Worm (Caenorhabditis elegans) whole organism, L2 larva: ENCODE measurements around the gene K09D9.14.

Experiments used
- C34F6.9 ChIP-seq: fragments of 150-350 bp; optimal IDR thresholded peaks from 2 replicates; lab custom pipeline; 2014; ENCODE audit warnings: missing biosample characterization, missing genetic modification characterization
- F13H6.1 ChIP-seq: sonication (generic microtip); optimal IDR thresholded peaks from 2 replicates; lab custom pipeline; 2016; ENCODE audit warnings: missing genetic modification characterization, missing compliant biosample characterization
- blmp-1 ChIP-seq: sonication (generic microtip); optimal IDR thresholded peaks from 2 replicates; lab custom pipeline; 2017; ENCODE audit warnings: missing genetic modification characterization, mild to moderate bottlenecking, missing compliant biosample characterization, antibody characterized with exemption, moderate library complexity; ENCODE audit not compliant: insufficient read depth
- dmd-4 ChIP-seq: sonication (generic microtip); optimal IDR thresholded peaks from 2 replicates; lab custom pipeline; 2017; ENCODE audit warnings: missing biosample characterization, missing genetic modification characterization
- gmeb-1 ChIP-seq: fragments of 150-350 bp; optimal IDR thresholded peaks from 2 replicates; lab custom pipeline; 2014; ENCODE audit warnings: missing biosample characterization, missing genetic modification characterization
- mab-5 ChIP-seq: fragments of 150-350 bp; optimal IDR thresholded peaks from 2 replicates; lab custom pipeline; 2014; ENCODE audit warnings: missing biosample characterization, missing genetic modification characterization
- nhr-21 ChIP-seq: fragments of 150-350 bp; optimal IDR thresholded peaks from 2 replicates; lab custom pipeline; 2014; ENCODE audit warnings: missing biosample characterization, missing genetic modification characterization
- nhr-25 ChIP-seq: fragments of 150-350 bp; sonication (generic microtip); optimal IDR thresholded peaks from 3 replicates; lab custom pipeline; 2014; ENCODE audit warnings: missing biosample characterization, missing genetic modification characterization
- nhr-77 ChIP-seq: fragments of 150-350 bp; optimal IDR thresholded peaks from 2 replicates; lab custom pipeline; 2014; ENCODE audit warnings: missing biosample characterization, missing genetic modification characterization
- unc-62 ChIP-seq: fragments of 150-350 bp; optimal IDR thresholded peaks from 2 replicates; lab custom pipeline; 2014; ENCODE audit warnings: missing biosample characterization, missing genetic modification reagents, missing genetic modification characterization
- zag-1 ChIP-seq: fragments of 150-350 bp; optimal IDR thresholded peaks from 2 replicates; lab custom pipeline; 2014; ENCODE audit warnings: missing biosample characterization, missing genetic modification characterization

DNA sequence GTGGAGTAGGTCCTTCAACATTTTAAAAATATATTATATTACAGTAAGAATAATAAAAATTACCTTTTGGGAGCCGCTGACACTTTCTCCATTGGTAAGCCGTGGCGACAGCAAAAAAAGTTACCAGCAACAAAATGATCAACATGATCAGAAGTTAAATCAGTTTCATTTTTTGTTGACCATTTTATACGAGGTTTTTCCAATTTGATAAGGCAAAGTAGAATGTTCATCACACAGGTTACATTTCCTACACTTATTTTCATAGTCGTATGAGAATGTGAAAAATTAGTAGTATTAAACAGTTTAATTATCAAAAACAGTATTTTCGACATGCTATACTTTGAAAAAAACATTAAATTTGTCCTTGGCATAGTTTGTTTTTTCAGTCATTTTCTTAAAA, 48.8 kb downstream of the K09D9.14 start, which contains the start of gene cyp-34A10:
- no peak for TF ChIP-seq dmd-4 (tag; lab: Kevin White, UChicago)
- TF ChIP-seq unc-62 (GFP tag; lab: Kevin White, UChicago) = no peak
- no peak for TF ChIP-seq mab-5 (tag; lab: Kevin White, UChicago)
- no peak for TF ChIP-seq blmp-1 (tag; lab: Kevin White, UChicago)
- TF ChIP-seq zag-1 (tag; lab: Kevin White, UChicago) = no peak
- no peak for TF ChIP-seq F13H6.1 (tag; lab: Kevin White, UChicago)
- TF ChIP-seq nhr-21 (tag; lab: Kevin White, UChicago) = no peak
- no peak for TF ChIP-seq gmeb-1 (tag; lab: Kevin White, UChicago)
- TF ChIP-seq nhr-25 (tag; lab: Kevin White, UChicago) = no peak
- TF ChIP-seq nhr-77 (tag; lab: Kevin White, UChicago) = no peak
- no peak for TF ChIP-seq C34F6.9 (tag; lab: Kevin White, UChicago)
